Worm (Caenorhabditis elegans): ENCODE measurements around the gene W02G9.4.
A peak's percentile ranks its signal among the peaks of the same experiment; 100 is the strongest.

The W02G9.4 gene

DNA sequence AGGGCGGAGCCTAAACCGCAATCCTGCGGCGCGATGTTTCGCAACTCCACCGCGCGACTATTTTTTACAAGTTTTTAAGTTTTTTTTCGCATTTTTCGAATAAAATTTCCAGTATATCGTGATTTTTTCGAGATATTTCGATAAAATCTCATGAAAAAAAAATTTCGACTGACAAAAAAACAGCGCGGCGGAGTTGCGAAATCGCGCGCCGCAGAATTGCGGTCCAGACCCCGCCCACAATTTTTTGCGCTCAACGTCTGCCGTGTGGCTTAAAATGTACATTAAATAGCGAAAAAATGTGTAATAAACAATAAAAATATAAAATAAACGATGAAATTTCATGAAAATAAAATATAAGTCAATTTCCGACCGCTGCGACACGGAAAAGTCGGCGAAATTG, 31.0 kb downstream of the W02G9.4 start:
- 0 out of 2 replicates have a peak, but pooled peaks have one; percentile 58 for TF ChIP-seq flt-1 (GFP tag; IDR thresholded peaks at IDR 0.05)
- peak; percentile 12 for TF ChIP-seq med-1 (GFP tag; optimal IDR thresholded peaks at IDR 0.05; ENCODE audit: insufficient read depth)
- TF ChIP-seq cog-1 (tag; optimal IDR thresholded peaks at IDR 0.05) = no peak
- no peak for TF ChIP-seq ref-1 (GFP tag; conservative IDR thresholded peaks at IDR 0.05)

ce11 chrV:2698826-2699225, 32.1 kb downstream of the W02G9.4 start, which contains the start of gene nuo-5:
Gene nuo-5 (plus strand): TSS chrV:2698972.
- TF ChIP-seq flt-1 (GFP tag; IDR thresholded peaks at IDR 0.05) (no peak), ztf-23 (GFP tag; IDR thresholded peaks at IDR 0.05) (no peak), ref-1 (GFP tag; conservative IDR thresholded peaks at IDR 0.05) (no peak), cog-1 (tag; optimal IDR thresholded peaks at IDR 0.05) (no peak), med-1 (GFP tag; optimal IDR thresholded peaks at IDR 0.05; ENCODE audit: insufficient read depth) (no peak), ztf-29 (GFP tag; IDR thresholded peaks at IDR 0.05) (no peak), T22C8.4 (GFP tag; IDR thresholded peaks at IDR 0.05) (no peak), klf-2 (GFP tag; conservative IDR thresholded peaks at IDR 0.05) (no peak), tab-1 (GFP tag; IDR thresholded peaks at IDR 0.05) (no peak)

DNA sequence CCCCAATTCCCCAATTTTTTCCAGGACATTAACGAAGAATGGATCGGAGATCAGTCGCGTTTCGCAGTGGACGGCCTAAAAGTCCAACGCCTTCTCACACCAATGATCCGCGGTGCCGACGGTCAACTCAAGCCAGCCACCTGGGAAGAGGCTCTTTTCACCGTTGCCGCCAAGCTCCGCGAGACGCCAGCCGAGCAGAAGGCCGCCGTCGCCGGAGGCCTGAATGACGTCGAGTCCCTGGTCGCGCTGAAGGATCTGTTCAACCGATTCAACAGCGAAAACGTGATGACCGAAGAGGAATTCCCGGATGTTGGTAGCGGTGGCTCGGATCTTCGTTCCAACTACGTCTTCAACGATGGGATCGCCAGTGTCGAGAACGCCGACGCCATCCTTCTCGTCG, 36.2 kb downstream of the W02G9.4 start:
- TF ChIP-seq tab-1 (GFP tag; IDR thresholded peaks at IDR 0.05) (no peak), cog-1 (tag; optimal IDR thresholded peaks at IDR 0.05) (no peak), ref-1 (GFP tag; conservative IDR thresholded peaks at IDR 0.05) (no peak), med-1 (GFP tag; optimal IDR thresholded peaks at IDR 0.05; ENCODE audit: insufficient read depth) (no peak), flt-1 (GFP tag; IDR thresholded peaks at IDR 0.05) (no peak), ztf-23 (GFP tag; IDR thresholded peaks at IDR 0.05) (no peak)

- TF ChIP-seq T22C8.4 (GFP tag; IDR thresholded peaks at IDR 0.05) (no peak), ref-1 (GFP tag; conservative IDR thresholded peaks at IDR 0.05) (no peak), tab-1 (GFP tag; IDR thresholded peaks at IDR 0.05) (no peak), ztf-29 (GFP tag; IDR thresholded peaks at IDR 0.05) (no peak), flt-1 (GFP tag; IDR thresholded peaks at IDR 0.05) (no peak), cog-1 (tag; optimal IDR thresholded peaks at IDR 0.05) (no peak)
Observed at ce11 chrV:2703299-2703698, 36.6 kb downstream of the W02G9.4 start.

DNA sequence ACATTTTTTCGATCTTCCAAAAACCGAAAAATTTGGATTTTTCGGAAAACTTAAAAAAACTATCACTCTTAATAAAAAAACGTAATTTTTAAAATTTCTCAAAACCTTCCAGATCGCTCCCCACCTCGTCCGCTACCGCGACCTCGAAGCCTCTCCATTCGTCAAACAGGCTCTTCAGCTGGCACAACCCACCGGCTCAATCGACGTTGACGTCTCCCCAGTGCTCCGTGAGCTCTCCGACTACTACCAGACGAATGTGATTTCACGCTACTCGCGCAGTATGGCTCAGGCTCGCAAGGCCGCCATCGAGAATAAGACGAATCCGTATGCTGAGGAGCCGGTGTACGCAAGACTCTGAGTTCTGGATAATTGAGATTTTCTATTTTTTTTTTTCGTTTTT, 39.7 kb downstream of the W02G9.4 start:
- TF ChIP-seq T22C8.4 (GFP tag; IDR thresholded peaks at IDR 0.05) (no peak), ztf-29 (GFP tag; IDR thresholded peaks at IDR 0.05) (no peak), ztf-23 (GFP tag; IDR thresholded peaks at IDR 0.05) (no peak), flt-1 (GFP tag; IDR thresholded peaks at IDR 0.05) (no peak), klf-2 (GFP tag; conservative IDR thresholded peaks at IDR 0.05) (no peak), med-1 (GFP tag; optimal IDR thresholded peaks at IDR 0.05; ENCODE audit: insufficient read depth) (no peak), cog-1 (tag; optimal IDR thresholded peaks at IDR 0.05) (no peak), ref-1 (GFP tag; conservative IDR thresholded peaks at IDR 0.05) (no peak), tab-1 (GFP tag; IDR thresholded peaks at IDR 0.05) (no peak)

- TF ChIP-seq ref-1 (GFP tag; conservative IDR thresholded peaks at IDR 0.05) = no peak
- no peak for TF ChIP-seq ztf-23 (GFP tag; IDR thresholded peaks at IDR 0.05)
- TF ChIP-seq med-1 (GFP tag; optimal IDR thresholded peaks at IDR 0.05; ENCODE audit: insufficient read depth) = no peak
- TF ChIP-seq flt-1 (GFP tag; IDR thresholded peaks at IDR 0.05) = no peak
- no peak for TF ChIP-seq klf-2 (GFP tag; conservative IDR thresholded peaks at IDR 0.05)
- TF ChIP-seq cog-1 (tag; optimal IDR thresholded peaks at IDR 0.05) = no peak
- TF ChIP-seq T22C8.4 (GFP tag; IDR thresholded peaks at IDR 0.05) = no peak
- TF ChIP-seq tab-1 (GFP tag; IDR thresholded peaks at IDR 0.05) = no peak
- no peak for TF ChIP-seq ztf-29 (GFP tag; IDR thresholded peaks at IDR 0.05)
Observed at ce11 chrV:2710192-2710591, 43.5 kb downstream of the W02G9.4 start.

- no peak for TF ChIP-seq ref-1 (GFP tag; conservative IDR thresholded peaks at IDR 0.05)
- no peak for TF ChIP-seq T22C8.4 (GFP tag; IDR thresholded peaks at IDR 0.05)
- no peak for TF ChIP-seq cog-1 (tag; optimal IDR thresholded peaks at IDR 0.05)
- TF ChIP-seq ztf-23 (GFP tag; IDR thresholded peaks at IDR 0.05) = no peak
- TF ChIP-seq tab-1 (GFP tag; IDR thresholded peaks at IDR 0.05) = no peak
- TF ChIP-seq med-1 (GFP tag; optimal IDR thresholded peaks at IDR 0.05; ENCODE audit: insufficient read depth) = no peak
- no peak for TF ChIP-seq ztf-29 (GFP tag; IDR thresholded peaks at IDR 0.05)
- TF ChIP-seq flt-1 (GFP tag; IDR thresholded peaks at IDR 0.05) = no peak
- TF ChIP-seq klf-2 (GFP tag; conservative IDR thresholded peaks at IDR 0.05) = no peak
Observed at ce11 chrV:2711429-2711828, 44.7 kb downstream of the W02G9.4 start, which contains the start of gene C24B9.3. Gene C24B9.3 (minus strand): TSS chrV:2711599.

DNA sequence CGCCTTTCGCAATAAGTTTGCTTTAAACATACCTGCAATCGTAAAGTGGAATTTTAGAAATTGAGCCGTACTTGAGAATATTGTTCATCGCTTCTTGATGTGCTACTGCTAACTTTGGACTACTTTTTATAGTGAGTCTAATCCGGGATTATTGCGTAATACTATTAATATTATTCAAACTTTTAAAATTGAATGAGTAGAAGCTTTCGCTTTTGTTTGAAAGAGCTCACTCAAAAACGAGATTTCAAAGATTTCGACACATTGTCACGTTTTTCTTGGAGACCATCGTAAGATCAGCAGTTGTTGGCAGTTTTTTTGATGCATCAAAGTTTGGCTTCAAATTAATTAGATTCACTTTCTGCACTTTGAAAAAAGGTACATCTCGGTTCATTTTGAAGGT, 46.8 kb downstream of the W02G9.4 start, which contains the start of gene srt-28:
Gene srt-28, minus strand, starts transcription at position 101 of the 400 bp plus-strand sequence.
- no peak for TF ChIP-seq tab-1 (GFP tag; IDR thresholded peaks at IDR 0.05)
- TF ChIP-seq T22C8.4 (GFP tag; IDR thresholded peaks at IDR 0.05) = no peak
- TF ChIP-seq med-1 (GFP tag; optimal IDR thresholded peaks at IDR 0.05; ENCODE audit: insufficient read depth) = no peak
- no peak for TF ChIP-seq ztf-29 (GFP tag; IDR thresholded peaks at IDR 0.05)
- no peak for TF ChIP-seq flt-1 (GFP tag; IDR thresholded peaks at IDR 0.05)
- no peak for TF ChIP-seq ref-1 (GFP tag; conservative IDR thresholded peaks at IDR 0.05)
- no peak for TF ChIP-seq klf-2 (GFP tag; conservative IDR thresholded peaks at IDR 0.05)
- TF ChIP-seq ztf-23 (GFP tag; IDR thresholded peaks at IDR 0.05) = no peak
- no peak for TF ChIP-seq cog-1 (tag; optimal IDR thresholded peaks at IDR 0.05)

ce11 chrV:2716933-2717332, 50.2 kb downstream of the W02G9.4 start:
- TF ChIP-seq ztf-29 (GFP tag; IDR thresholded peaks at IDR 0.05) (no peak), flt-1 (GFP tag; IDR thresholded peaks at IDR 0.05) (no peak), ztf-23 (GFP tag; IDR thresholded peaks at IDR 0.05) (no peak)

ce11 chrV:2718688-2719185, 52.0 kb downstream of the W02G9.4 start, which contains the start of gene srt-29:
Gene srt-29 (minus strand): TSS chrV:2719135.
- TF ChIP-seq ztf-23 (GFP tag; IDR thresholded peaks at IDR 0.05) (no peak), T22C8.4 (GFP tag; IDR thresholded peaks at IDR 0.05) (no peak), tab-1 (GFP tag; IDR thresholded peaks at IDR 0.05) (no peak), klf-2 (GFP tag; conservative IDR thresholded peaks at IDR 0.05) (no peak), ztf-29 (GFP tag; IDR thresholded peaks at IDR 0.05) (no peak), ref-1 (GFP tag; conservative IDR thresholded peaks at IDR 0.05) (no peak), flt-1 (GFP tag; IDR thresholded peaks at IDR 0.05) (no peak), cog-1 (tag; optimal IDR thresholded peaks at IDR 0.05) (no peak), med-1 (GFP tag; optimal IDR thresholded peaks at IDR 0.05; ENCODE audit: insufficient read depth) (no peak)

Data from whole organism, midembryonic.